Worm (Caenorhabditis elegans): ENCODE results near the gene Y108F1.5.
"Not testable (repeated sequence)": the region's sequence is repeated elsewhere in the genome, so short reads cannot be mapped to it uniquely, and the experiment has no call there.

Y108F1.5 gene

ce11 chrX:229374-229773 is 44.4 kb downstream of the Y108F1.5 start, which contains the start of gene AC8.3:
AC8.3 (minus strand) TSS chrX:229474.
- TF ChIP-seq skn-1, hmg-11, nhr-11 (tag; optimal IDR thresholded peaks at IDR 0.05): not testable (repeated sequence)
